Worm (Caenorhabditis elegans) whole organism, L4 larva: ENCODE results near the gene C08B6.11.

Source experiments
- F10B5.3 ChIP-seq: sonication (generic microtip); optimal IDR thresholded peaks from 2 replicates; lab custom pipeline; 2016; ENCODE audit warnings: mild to moderate bottlenecking, missing genetic modification characterization, missing compliant biosample characterization
- F44E2.7 ChIP-seq: fragments of 200-800 bp; sonication (Bioruptor generic); IDR thresholded peaks from 2 replicates; pipeline ENCODE4 v2.1.2; 2022; ENCODE audit warnings: missing genetic modification characterization, missing compliant biosample characterization
- T26A8.4 ChIP-seq: fragments of 200-800 bp; sonication (Bioruptor generic); IDR thresholded peaks from 2 replicates; pipeline ENCODE4 v1.3.6; 2022; ENCODE audit warnings: missing genetic modification characterization, missing compliant biosample characterization
- Y75B8A.6 ChIP-seq: fragments of 200-800 bp; sonication (Bioruptor generic); IDR thresholded peaks from 2 replicates; pipeline ENCODE4 v1.3.6; 2022; ENCODE audit warnings: missing genetic modification reagents, missing genetic modification characterization, missing compliant biosample characterization
- ZK337.2 ChIP-seq: fragments of 200-800 bp; sonication (Bioruptor generic); IDR thresholded peaks from 2 replicates; pipeline ENCODE4 v1.3.6; 2022; ENCODE audit warnings: missing genetic modification reagents, missing genetic modification characterization, missing compliant biosample characterization
- aha-1 ChIP-seq: fragments of 150-350 bp; peaks from one replicate; lab custom pipeline; 2014; ENCODE audit warnings: missing biosample characterization, missing genetic modification characterization
- arid-1 ChIP-seq: fragments of 200-800 bp; sonication (Bioruptor generic); conservative IDR thresholded peaks from 2 replicates; pipeline ENCODE4 v1.3.6; 2022; ENCODE audit warnings: missing genetic modification reagents, missing genetic modification characterization, missing compliant biosample characterization
- ceh-20 ChIP-seq: fragments of 200-800 bp; sonication (Bioruptor generic); IDR thresholded peaks from 2 replicates; pipeline ENCODE4 v1.3.6; 2022; ENCODE audit warnings: missing genetic modification reagents, missing genetic modification characterization, missing compliant biosample characterization
- ceh-28 ChIP-seq: fragments of 150-350 bp; optimal IDR thresholded peaks from 2 replicates; lab custom pipeline; 2014; ENCODE audit warnings: missing biosample characterization, missing genetic modification reagents, missing genetic modification characterization
- ces-1 ChIP-seq: fragments of 150-350 bp; sonication (generic microtip); optimal IDR thresholded peaks from 4 replicates; lab custom pipeline; 2014; ENCODE audit warnings: missing biosample characterization, missing genetic modification reagents, missing genetic modification characterization
- dmd-6 ChIP-seq: fragments of 200-800 bp; sonication (Bioruptor generic); IDR thresholded peaks from 2 replicates; pipeline ENCODE4 v1.3.6; 2022; ENCODE audit warnings: missing genetic modification reagents, missing genetic modification characterization, missing compliant biosample characterization
- hif-1 ChIP-seq, 2 experiments: sonication (generic microtip); optimal IDR thresholded peaks; 2 replicates each; lab custom pipeline; 2016 to 2017; ENCODE audit warnings: missing compliant biosample characterization in 2 of 2, missing genetic modification characterization in 2 of 2, missing genetic modification reagents in 2 of 2, missing genotype in 2 of 2, mild to moderate bottlenecking in 1 of 2
- hlh-11 ChIP-seq: fragments of 200-800 bp; sonication (Bioruptor generic); optimal IDR thresholded peaks from 2 replicates; lab custom pipeline; 2018; ENCODE audit warnings: mild to moderate bottlenecking, missing genetic modification characterization, missing compliant biosample characterization
- hmg-1.1 ChIP-seq: fragments of 200-800 bp; sonication (Bioruptor generic); IDR thresholded peaks from 2 replicates; pipeline ENCODE4 v1.3.6; 2022; ENCODE audit warnings: missing genetic modification reagents, missing genetic modification characterization, missing compliant biosample characterization
- lin-1 ChIP-seq: fragments of 200-800 bp; sonication (Bioruptor generic); IDR thresholded peaks from 2 replicates; pipeline ENCODE4 v1.3.6; 2022; ENCODE audit warnings: missing genetic modification reagents, missing genetic modification characterization, missing compliant biosample characterization
- lin-15B ChIP-seq: fragments of 150-350 bp; sonication (generic microtip); optimal IDR thresholded peaks from 3 replicates; lab custom pipeline; 2014; ENCODE audit warnings: missing biosample characterization, missing genetic modification characterization
- lir-3 ChIP-seq: sonication (generic microtip); optimal IDR thresholded peaks from 2 replicates; lab custom pipeline; 2016; ENCODE audit warnings: mild to moderate bottlenecking, missing genetic modification characterization, missing compliant biosample characterization
- madf-9 ChIP-seq: fragments of 200-800 bp; sonication (Bioruptor generic); conservative IDR thresholded peaks from 2 replicates; pipeline ENCODE4 v1.3.6; 2022; ENCODE audit warnings: missing genetic modification reagents, missing genetic modification characterization, missing compliant biosample characterization
- mdt-29 ChIP-seq: fragments of 200-800 bp; sonication (Bioruptor generic); IDR thresholded peaks from 2 replicates; pipeline ENCODE4 v1.3.6; 2022; ENCODE audit warnings: missing genetic modification reagents, missing genetic modification characterization, missing compliant biosample characterization
- mxl-3 ChIP-seq: fragments of 200-800 bp; sonication (Bioruptor generic); optimal IDR thresholded peaks from 2 replicates; lab custom pipeline; 2018; ENCODE audit warnings: mild to moderate bottlenecking, missing genetic modification characterization, missing compliant biosample characterization
- nhr-48 ChIP-seq: sonication (generic microtip); optimal IDR thresholded peaks from 2 replicates; lab custom pipeline; 2016; ENCODE audit warnings: mild to moderate bottlenecking, missing genetic modification characterization, missing compliant biosample characterization
- nhr-76 ChIP-seq: fragments of 150-350 bp; optimal IDR thresholded peaks from 2 replicates; lab custom pipeline; 2014; ENCODE audit warnings: missing biosample characterization, missing genetic modification characterization
- nhr-77 ChIP-seq: fragments of 150-350 bp; optimal IDR thresholded peaks from 2 replicates; lab custom pipeline; 2014; ENCODE audit warnings: missing biosample characterization, missing genetic modification characterization
- pqm-1 ChIP-seq: sonication (generic microtip); optimal IDR thresholded peaks from 2 replicates; lab custom pipeline; 2017; ENCODE audit warnings: missing biosample characterization, missing genetic modification characterization
- rbr-2 ChIP-seq: sonication (generic microtip); optimal IDR thresholded peaks from 2 replicates; lab custom pipeline; 2016; ENCODE audit warnings: missing genotype, missing genetic modification characterization, missing compliant biosample characterization
- saeg-2 ChIP-seq: fragments of 200-800 bp; sonication (Bioruptor generic); IDR thresholded peaks from 2 replicates; pipeline ENCODE4 v1.3.6; 2022; ENCODE audit warnings: missing genetic modification reagents, missing genetic modification characterization, missing compliant biosample characterization
- set-16 ChIP-seq: fragments of 200-800 bp; sonication (Bioruptor generic); IDR thresholded peaks from 2 replicates; pipeline ENCODE4 v1.3.6; 2022; ENCODE audit warnings: missing genetic modification reagents, missing genetic modification characterization, missing compliant biosample characterization
- snpc-1.2 ChIP-seq: fragments of 200-800 bp; sonication (Bioruptor generic); IDR thresholded peaks from 2 replicates; pipeline ENCODE4 v1.3.6; 2022; ENCODE audit warnings: missing genetic modification reagents, missing genetic modification characterization, missing compliant biosample characterization
- unc-39 ChIP-seq: sonication (generic microtip); optimal IDR thresholded peaks from 2 replicates; lab custom pipeline; 2017; ENCODE audit warnings: missing biosample characterization, missing genetic modification characterization
- unc-62 ChIP-seq, 3 experiments: fragments of 150-350 bp in 1 of 3; sonication (generic microtip); optimal IDR thresholded peaks in 2 of 3; peaks in 1 of 3; 1 replicate in 1 of 3; 2 replicates in 2 of 3; lab custom pipeline; 2014 to 2017; ENCODE audit warnings: missing biosample characterization in 3 of 3, missing genetic modification characterization in 3 of 3, missing genetic modification reagents in 3 of 3, missing genotype in 1 of 3
- vab-7 ChIP-seq: fragments of 200-800 bp; sonication (Bioruptor generic); IDR thresholded peaks from 2 replicates; pipeline ENCODE4 v1.3.6; 2022; ENCODE audit warnings: missing genetic modification reagents, missing genetic modification characterization, missing compliant biosample characterization
- zip-11 ChIP-seq: fragments of 200-800 bp; sonication (Bioruptor generic); IDR thresholded peaks from 2 replicates; pipeline ENCODE4 v1.3.6; 2022; ENCODE audit warnings: missing genetic modification characterization, missing compliant biosample characterization
- zip-2 ChIP-seq: fragments of 150-350 bp; optimal IDR thresholded peaks from 2 replicates; lab custom pipeline; 2014; ENCODE audit warnings: missing biosample characterization, missing genetic modification characterization
- ztf-11 ChIP-seq: fragments of 150-350 bp; optimal IDR thresholded peaks from 2 replicates; lab custom pipeline; 2014; ENCODE audit warnings: missing biosample characterization, missing genetic modification characterization

The C08B6.11 gene

DNA sequence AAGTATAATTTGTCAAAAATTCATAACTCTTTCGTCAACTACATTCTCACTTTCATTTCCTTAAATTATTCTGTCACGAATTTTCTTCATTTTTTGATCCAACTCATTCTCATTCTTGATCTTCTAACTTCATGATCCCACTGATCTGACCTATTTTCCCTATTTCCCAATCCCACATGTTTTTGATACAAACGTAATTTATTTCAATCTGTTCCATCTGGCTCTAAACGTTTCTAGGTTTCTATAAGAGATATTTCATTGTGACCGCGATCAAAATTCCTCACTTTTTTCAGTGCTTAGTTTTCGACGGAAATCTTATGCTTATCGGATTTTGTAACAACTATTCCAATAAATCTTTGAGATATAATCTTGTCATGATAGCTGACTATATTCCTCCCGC is 41.7 kb upstream of the C08B6.11 start:
- TF ChIP-seq T26A8.4, result no peak
- TF ChIP-seq unc-62 (GFP tag; optimal IDR thresholded peaks at IDR 0.05 in 1 of 2; lab: Kevin White, UChicago), result peak in 1 of 2 experiments; percentile 4
- TF ChIP-seq unc-62 (tag; optimal IDR thresholded peaks at IDR 0.05; lab: Kevin White, UChicago), result no peak

DNA sequence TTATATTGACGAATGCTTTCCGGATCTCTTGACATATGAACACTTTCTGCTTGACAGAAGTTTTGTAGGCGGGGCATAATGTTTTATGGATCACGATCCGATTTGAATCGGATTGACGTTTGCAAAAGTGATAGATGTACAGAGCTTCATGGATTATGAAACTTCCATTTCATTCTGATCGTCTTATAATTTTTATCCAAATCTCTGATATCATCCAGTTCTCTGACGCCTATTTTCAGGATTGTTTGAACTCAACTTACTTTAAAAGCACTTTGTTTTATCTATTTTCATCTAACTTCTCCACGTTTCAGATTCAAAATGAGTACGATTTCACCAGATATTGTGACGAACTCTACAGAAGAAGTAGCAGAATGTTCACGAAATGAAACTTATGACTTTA is 40.6 kb upstream of the C08B6.11 start, which contains the start of gene npr-39:
npr-39 (plus strand) TSS at position 301 of the 400 bp plus-strand sequence.
- TF ChIP-seq T26A8.4 (no peak), nhr-76 (tag; lab: Kevin White, UChicago) (no peak), mxl-3 (GFP tag; lab: Kevin White, UChicago) (no peak), snpc-1.2 (GFP tag; lab: Robert Waterston, UW) (no peak)
- TF ChIP-seq, all 104 proteins: peak for 0

DNA sequence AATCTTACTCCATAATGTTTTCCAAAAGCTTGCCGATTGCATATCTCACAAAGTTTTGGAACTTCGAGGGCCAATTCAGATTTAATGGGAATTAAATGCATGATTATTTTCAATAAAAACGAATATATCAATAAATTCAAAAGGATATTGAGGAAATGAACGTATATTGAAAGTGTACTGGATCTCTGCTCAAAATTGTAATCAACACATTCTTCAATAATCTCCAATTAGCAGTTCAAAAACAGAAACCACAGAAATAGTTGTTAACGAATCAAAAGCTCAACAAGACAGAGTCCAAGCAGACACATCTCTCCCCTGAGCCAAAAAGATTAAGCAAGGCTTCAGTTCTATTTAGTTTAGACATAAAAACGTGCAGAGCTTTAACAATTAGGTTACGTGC is 36.9 kb upstream of the C08B6.11 start, which contains the start of gene nhr-192:
nhr-192 (minus strand) TSS at position 101 of the 400 bp plus-strand sequence.
- TF ChIP-seq unc-62 (GFP tag; optimal IDR thresholded peaks at IDR 0.05 in 1 of 2; lab: Kevin White, UChicago) (peak in 1 of 2 experiments; percentile 58), unc-62 (tag; optimal IDR thresholded peaks at IDR 0.05; lab: Kevin White, UChicago) (no peak), zip-11 (GFP tag; lab: Robert Waterston, UW) (no peak)
- TF ChIP-seq, all 104 proteins: peak for 1

DNA sequence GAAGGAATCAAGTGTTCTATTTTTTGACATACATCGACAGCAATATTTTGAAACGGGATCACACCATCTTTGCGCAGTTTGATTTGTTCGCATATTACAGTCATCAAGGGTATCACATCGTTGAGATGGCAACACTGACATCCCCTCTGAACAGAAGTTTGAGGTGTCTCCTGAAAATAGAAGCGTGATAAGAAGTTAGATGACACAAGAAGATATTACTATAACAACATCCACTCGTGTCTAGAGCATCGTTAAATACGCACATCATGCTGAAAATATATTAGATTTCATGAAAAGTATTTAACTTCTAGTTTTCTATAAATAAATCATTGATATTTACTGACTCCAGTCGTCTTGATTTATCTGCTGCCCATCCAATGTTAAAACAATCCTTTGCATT is 34.7 kb upstream of the C08B6.11 start:
- TF ChIP-seq mdt-29 (GFP tag; lab: Robert Waterston, UW) (no peak), unc-62 (GFP tag; optimal IDR thresholded peaks at IDR 0.05 in 1 of 2; lab: Kevin White, UChicago) (peak in 1 of 2 experiments; percentile 91), unc-62 (tag; optimal IDR thresholded peaks at IDR 0.05; lab: Kevin White, UChicago) (no peak)

DNA sequence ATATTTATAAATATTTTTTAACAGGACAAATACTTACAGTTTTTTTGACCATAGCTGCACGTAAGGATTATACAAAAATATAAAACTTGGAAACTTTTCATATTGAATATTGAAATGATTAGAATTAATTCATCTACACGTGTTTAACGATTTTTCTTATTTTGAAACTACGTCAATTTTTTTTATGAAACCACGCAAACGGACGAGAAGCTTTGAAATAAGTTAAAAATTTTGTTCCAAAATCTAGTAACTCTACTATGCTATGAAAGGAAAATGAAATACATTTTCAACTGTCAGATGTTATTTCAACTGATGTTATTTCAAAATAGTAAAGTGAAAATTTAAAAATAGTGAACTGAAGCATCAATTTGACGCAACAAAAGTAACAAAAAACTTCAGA is 33.6 kb upstream of the C08B6.11 start, which contains the start of gene F57A8.6:
F57A8.6 (minus strand) TSS at position 101 of the 400 bp plus-strand sequence.
- TF ChIP-seq Y75B8A.6 (GFP tag; lab: Robert Waterston, UW), result no peak
- TF ChIP-seq rbr-2 (tag; lab: Kevin White, UChicago), result no peak
- TF ChIP-seq ceh-28, result no peak
- TF ChIP-seq hlh-11, result no peak
- no peak for TF ChIP-seq arid-1 (GFP tag; lab: Robert Waterston, UW)
- TF ChIP-seq saeg-2 (GFP tag; lab: Robert Waterston, UW), result no peak
- no peak for TF ChIP-seq pqm-1 (tag; lab: Kevin White, UChicago)
- no peak for TF ChIP-seq ztf-11 (tag; lab: Kevin White, UChicago)
- TF ChIP-seq vab-7 (GFP tag; lab: Robert Waterston, UW), result no peak
- no peak for TF ChIP-seq hmg-1.1
- no peak for TF ChIP-seq unc-39 (tag; lab: Kevin White, UChicago)
- no peak for TF ChIP-seq nhr-48
- no peak for TF ChIP-seq lir-3 (tag; lab: Kevin White, UChicago)
- no peak for TF ChIP-seq zip-2 (tag; lab: Kevin White, UChicago)
- TF ChIP-seq lin-1 (GFP tag; lab: Robert Waterston, UW), result no peak
- TF ChIP-seq ces-1 (GFP tag; lab: Kevin White, UChicago), result no peak
- no peak for TF ChIP-seq aha-1 (tag; lab: Kevin White, UChicago)
- TF ChIP-seq nhr-77 (tag; lab: Kevin White, UChicago), result no peak

DNA sequence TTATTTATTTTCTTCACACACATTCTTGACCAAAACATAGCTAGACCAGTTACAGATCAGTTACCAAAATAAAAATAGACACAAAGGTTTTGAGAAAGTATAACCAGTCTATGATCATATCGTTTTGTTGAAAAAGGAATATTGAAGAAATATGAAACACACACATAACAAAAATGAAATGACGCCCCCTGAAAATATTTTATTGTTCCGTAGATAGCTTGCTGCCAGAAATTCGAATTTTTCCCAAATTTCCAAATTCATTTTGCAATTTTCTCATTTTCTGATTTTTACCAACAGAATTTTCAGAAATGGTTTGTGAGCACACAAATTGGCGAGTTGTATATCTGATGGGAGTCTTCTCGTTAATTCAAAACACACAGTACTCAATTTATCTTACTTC is 32.0 kb upstream of the C08B6.11 start, which contains the start of gene F57A8.7:
F57A8.7 (plus strand) TSS at position 301 of the 400 bp plus-strand sequence.
- no peak for TF ChIP-seq dmd-6 (GFP tag; lab: Robert Waterston, UW)
- TF ChIP-seq snpc-1.2 (GFP tag; lab: Robert Waterston, UW), result no peak
- no peak for TF ChIP-seq madf-9 (GFP tag; lab: Robert Waterston, UW)
- TF ChIP-seq lin-15B (tag; lab: Kevin White, UChicago), result no peak
- no peak for TF ChIP-seq F10B5.3
- TF ChIP-seq F44E2.7 (GFP tag; lab: Robert Waterston, UW), result no peak
- TF ChIP-seq set-16 (GFP tag; lab: Robert Waterston, UW), result no peak
- no peak for TF ChIP-seq ceh-20 (GFP tag; lab: Robert Waterston, UW)
- TF ChIP-seq hif-1 (tag; optimal IDR thresholded peaks at IDR 0.05; lab: Kevin White, UChicago), result no peak
- TF ChIP-seq ZK337.2 (GFP tag; lab: Robert Waterston, UW), result no peak
